Worm (Caenorhabditis elegans): ENCODE measurements around the gene C27D6.12.

ce11 chrII:5156983-5157382 lies 20.8 kb downstream of the C27D6.12 start, which contains the start of gene msp-45:
- TF ChIP-seq flt-1 (GFP tag; IDR thresholded peaks at IDR 0.05) (no peak), T22C8.4 (GFP tag; IDR thresholded peaks at IDR 0.05) (no peak), ztf-29 (GFP tag; IDR thresholded peaks at IDR 0.05) (no peak), ztf-23 (GFP tag; IDR thresholded peaks at IDR 0.05) (no peak), ref-1 (GFP tag; conservative IDR thresholded peaks at IDR 0.05) (no peak), tab-1 (GFP tag; IDR thresholded peaks at IDR 0.05) (no peak), med-1 (GFP tag; optimal IDR thresholded peaks at IDR 0.05; ENCODE audit: insufficient read depth) (no peak)
